Worm (Caenorhabditis elegans) whole organism, dauer: Measurements from ENCODE around the gene cest-1.2.
"Not testable (repeated sequence)": the region's sequence is repeated elsewhere in the genome, so short reads cannot be mapped to it uniquely, and the experiment has no call there.

Experiments used
- unc-62 ChIP-seq: sonication (generic microtip); optimal IDR thresholded peaks from 2 replicates; lab custom pipeline; 2017; ENCODE audit warnings: missing biosample characterization, missing genetic modification reagents, missing genetic modification characterization

cest-1.2 gene

DNA sequence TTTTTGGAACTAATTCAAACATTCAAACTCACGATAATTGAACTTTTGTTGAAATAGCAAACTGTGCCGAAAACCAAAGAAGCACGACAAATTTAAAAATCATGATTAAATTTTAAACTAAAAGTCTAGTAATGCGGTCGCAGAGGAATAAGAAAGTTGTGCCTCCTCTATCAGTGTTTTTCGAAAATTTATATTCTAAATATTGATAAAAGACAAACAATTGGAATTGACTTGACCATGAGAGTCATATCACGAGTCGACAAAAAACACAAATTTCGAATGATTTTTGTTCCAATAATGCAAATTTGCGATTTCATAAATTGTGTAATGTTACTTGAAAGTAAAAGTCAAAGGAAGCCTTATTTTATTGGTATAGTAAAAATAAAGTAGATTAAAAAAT lies at the start of gene cest-1.2:
Gene cest-1.2 (minus strand): TSS at position 165 of the 400 bp plus-strand sequence.
- TF ChIP-seq unc-62 (GFP tag; lab: Kevin White, UChicago) = no peak

DNA sequence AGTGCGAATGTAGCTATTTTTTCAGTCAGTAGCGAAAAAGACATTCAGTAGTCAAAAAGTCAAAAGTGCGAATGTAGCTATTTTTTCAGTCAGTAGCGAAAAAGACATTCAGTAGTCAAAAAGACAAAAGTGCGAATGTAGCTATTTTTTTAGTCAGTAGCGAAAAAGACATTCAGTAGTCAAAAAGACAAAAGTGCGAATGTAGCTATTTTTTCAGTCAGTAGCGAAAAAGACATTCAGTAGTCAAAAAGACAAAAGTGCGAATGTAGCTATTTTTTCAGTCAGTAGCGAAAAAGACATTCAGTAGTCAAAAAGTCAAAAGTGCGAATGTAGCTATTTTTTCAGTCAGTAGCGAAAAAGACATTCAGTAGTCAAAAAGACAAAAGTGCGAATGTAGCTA lies 44.6 kb upstream of the cest-1.2 start, which contains the start of gene T16A9.3:
Gene T16A9.3 (plus strand): TSS at position 301 of the 400 bp plus-strand sequence.
- TF ChIP-seq unc-62 (GFP tag; lab: Kevin White, UChicago) = not testable (repeated sequence)

DNA sequence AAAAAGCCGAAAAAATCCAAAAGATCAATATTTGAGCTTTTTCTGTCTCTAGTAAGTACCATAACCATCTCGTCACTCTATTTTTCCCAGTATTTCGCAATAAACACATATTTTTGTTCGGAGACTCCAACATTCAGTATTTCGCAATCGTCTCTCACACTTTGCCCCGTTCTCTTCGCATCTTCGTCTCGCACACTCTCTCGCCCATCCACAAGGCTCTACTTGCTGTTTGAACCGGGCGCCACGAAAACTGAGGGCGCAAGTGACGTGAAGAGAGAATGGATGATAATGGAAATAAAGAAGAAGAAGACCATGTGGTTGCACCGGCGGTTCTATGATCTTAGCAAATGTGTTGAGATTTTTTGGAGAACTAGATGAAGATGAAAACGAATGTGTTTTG lies 39.4 kb upstream of the cest-1.2 start:
- no peak for TF ChIP-seq unc-62 (GFP tag; lab: Kevin White, UChicago)

DNA sequence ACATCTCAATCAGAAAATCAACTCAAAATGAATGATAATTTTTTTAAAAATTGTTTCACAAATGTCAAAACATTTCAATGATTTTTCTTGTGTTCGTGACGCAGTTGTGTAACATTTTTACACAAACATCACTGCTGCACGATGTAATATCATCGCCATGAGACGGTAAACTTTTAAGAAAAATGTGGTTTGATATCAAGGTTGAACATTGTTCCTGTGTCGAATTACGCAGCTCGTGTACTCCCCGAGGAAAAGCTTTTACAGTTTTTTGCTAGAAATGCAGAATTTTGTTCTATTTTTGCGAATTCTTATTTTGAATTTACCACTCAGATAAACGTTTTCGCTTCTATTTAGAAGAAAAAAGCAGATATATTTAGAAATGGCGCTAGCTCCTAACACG lies 37.0 kb upstream of the cest-1.2 start:
- no peak for TF ChIP-seq unc-62 (GFP tag; lab: Kevin White, UChicago)

DNA sequence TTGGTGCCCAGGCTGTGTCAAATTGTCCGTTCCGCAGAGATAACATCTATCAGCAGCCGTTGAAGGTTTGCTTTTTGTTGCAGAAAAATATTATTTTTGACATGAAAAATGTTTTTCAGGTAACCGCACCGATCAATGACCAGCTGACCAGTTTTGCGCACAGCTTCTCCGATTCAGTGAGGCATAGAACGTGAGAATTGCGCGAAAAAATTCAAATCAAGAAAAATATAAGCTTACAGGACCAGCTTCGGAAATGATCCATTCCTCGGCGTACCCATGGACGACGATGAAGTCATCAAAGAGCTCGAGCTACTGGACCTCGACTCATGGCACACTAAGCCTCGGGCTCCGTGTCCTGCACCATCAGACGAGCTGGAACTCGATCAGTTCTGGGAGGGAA lies 33.9 kb upstream of the cest-1.2 start:
- TF ChIP-seq unc-62 (GFP tag; lab: Kevin White, UChicago) = no peak

DNA sequence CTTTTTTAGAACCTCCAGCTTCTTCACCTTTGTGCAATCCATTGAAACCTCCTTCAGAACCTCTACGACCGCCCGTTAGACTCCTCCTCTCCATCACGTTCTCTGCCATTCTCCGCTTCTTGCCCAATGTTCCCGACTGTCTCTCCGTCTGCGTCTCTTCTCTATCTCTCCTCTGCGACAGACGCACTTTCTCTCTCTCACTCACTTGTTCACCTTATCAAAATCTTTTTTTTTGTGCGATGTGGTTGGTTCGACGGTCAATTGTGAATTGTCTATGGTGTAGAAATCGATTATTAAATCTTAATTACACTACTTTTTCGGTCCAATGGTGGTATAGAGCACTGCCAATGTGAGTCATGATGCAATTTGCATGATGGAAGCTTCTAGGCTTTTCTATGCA lies 32.8 kb upstream of the cest-1.2 start, which contains the start of gene atfs-1:
Gene atfs-1 (plus strand): TSS at position 213 of the 400 bp plus-strand sequence.
- TF ChIP-seq unc-62 (GFP tag; lab: Kevin White, UChicago) = no peak

DNA sequence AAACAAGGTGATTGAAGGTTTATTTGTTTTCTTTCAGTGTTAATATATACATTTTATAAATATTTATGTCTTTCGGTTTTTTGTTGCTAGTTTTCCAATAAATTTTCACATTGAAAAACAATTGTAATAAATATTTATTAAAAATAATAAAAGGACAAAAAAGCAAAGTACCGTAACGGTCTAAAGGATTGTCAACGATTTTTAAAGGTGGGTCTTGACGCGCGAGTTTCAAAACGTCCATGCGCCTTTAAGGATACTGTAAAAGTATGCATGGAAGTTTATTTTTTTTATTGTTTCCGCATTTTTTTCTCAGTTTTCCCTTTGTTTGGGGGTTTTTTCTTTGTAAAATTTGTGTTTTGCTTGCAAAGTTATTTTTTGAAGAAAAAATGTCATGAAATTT lies 32.2 kb upstream of the cest-1.2 start:
- no peak for TF ChIP-seq unc-62 (GFP tag; lab: Kevin White, UChicago)

DNA sequence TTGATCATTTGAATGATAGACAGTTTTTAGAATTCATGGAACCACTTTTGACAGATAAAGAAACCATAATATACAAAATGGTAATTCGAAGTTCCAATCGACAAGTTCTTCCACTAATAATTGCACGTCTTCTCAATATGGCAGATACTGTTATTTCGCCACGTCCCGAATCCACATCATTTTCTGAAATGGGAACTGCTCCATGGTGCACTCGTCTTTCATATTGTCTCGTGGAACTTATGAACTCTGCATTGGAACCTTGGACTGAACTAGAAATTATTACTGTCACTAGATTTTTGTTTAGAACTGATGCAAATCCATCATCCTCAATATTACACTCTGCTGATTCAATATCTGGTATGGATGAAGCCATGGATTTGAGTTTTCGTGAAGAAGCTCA lies 26.4 kb upstream of the cest-1.2 start:
- no peak for TF ChIP-seq unc-62 (GFP tag; lab: Kevin White, UChicago)

DNA sequence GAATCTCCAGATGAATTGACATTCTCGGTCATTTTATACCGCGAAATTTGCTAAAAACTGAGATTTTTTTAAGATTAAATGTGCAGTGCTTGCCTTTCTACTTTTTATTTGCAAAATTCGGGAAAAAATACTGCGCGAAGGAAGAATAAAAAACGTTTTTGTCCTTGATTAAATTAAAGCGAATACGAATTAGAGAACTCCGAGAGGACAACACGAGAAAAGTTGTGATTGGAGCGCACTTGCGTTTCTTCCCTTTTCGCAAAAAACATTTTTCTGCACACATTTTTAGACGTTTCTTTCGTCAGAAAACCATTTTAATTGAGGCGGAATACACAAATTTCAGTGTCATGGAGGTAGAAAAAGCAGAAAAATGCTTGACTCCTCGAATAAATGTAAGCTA lies 24.8 kb upstream of the cest-1.2 start, which contains the start of the genes trm-1 and ints-2:
Gene trm-1 (minus strand): TSS at position 175 of the 400 bp plus-strand sequence.
Gene ints-2 (plus strand): TSS at position 249 of the 400 bp plus-strand sequence.
- TF ChIP-seq unc-62 (GFP tag; lab: Kevin White, UChicago) = no peak

DNA sequence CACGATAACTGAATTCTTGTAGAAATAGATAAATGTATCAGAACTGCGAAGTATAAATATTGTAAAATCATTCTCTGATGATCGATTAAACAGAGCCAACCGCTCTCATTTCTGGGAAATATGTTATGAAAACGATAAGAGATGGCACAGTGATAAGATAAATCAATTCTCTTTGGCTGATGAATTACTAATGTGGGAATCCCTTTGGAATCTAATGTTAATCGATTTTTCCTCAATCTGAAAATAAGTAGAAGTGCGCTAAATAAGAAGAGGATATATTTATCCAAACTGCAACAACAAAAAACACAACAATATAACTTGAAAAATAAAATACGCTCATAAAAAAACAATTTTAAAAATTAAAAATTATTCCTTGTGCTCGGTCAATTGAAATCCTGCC lies 22.2 kb upstream of the cest-1.2 start, which contains the start of gene cest-2.3:
Gene cest-2.3 (minus strand): TSS at position 101 of the 400 bp plus-strand sequence.
- no peak for TF ChIP-seq unc-62 (GFP tag; lab: Kevin White, UChicago)

DNA sequence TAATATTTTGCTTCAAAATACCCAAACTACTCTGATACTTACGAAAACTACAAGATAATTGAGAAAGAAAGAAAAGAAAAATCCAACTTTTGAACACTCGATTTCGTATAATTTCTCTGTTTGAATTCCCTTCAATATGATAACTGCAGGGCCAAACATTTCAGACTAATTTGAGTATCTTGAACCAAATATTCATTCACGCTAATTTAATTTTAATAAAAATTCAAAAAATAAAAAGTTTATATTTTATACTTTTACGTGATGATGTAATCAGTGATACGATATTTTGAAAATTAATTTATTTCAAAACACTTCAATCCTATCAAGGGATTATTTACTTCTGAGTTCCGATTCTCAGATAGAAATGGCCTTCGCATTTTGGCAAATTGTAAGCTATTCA lies 19.3 kb upstream of the cest-1.2 start, which contains the start of gene ZC376.8:
Gene ZC376.8 (plus strand): TSS at position 301 of the 400 bp plus-strand sequence.
- no peak for TF ChIP-seq unc-62 (GFP tag; lab: Kevin White, UChicago)

DNA sequence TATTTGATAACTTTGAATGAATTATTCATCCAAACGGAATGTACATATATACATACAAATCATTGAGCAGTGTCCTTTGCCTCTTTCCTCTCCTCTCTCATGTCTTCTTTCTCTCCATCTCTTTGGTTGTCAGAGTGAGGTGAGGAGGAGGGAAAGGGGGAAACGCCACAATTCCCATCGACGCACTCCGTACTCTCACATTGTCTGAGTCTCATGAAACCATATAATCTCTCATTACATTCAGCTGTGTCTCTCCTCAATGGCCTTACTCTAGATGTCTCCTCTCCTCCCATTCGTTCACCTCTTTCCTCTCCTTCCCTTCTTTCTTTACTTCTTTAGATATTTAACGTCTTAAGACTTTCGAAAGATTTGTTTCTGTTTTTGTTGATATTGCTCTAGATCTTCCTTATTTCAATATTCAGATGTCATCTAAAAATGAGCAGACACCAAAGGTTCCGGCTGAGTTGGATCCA lies 17.0 kb upstream of the cest-1.2 start, which contains the start of gene ceh-74:
Gene ceh-74 (plus strand): TSS at position 423 of the 473 bp plus-strand sequence.
- TF ChIP-seq unc-62 (GFP tag; lab: Kevin White, UChicago) = no peak

DNA sequence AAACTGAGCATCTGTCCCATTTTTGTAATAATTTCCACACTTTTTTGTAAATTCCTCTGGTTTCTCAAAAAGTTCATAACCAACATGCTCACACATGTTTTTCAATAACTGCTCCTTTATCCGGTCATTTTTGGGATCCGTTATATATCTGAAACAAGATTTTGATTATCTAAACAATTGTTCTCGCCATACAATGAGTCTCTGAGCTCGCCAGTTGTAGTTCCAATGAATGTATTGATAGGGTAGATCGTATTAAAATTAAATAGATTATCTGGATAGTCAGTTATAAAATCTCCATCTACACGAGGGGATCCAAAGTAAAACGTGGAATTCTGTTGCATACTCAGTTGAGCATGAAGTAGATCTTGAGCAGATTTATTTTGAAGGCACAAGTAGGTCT lies 15.9 kb upstream of the cest-1.2 start:
- TF ChIP-seq unc-62 (GFP tag; lab: Kevin White, UChicago) = no peak

DNA sequence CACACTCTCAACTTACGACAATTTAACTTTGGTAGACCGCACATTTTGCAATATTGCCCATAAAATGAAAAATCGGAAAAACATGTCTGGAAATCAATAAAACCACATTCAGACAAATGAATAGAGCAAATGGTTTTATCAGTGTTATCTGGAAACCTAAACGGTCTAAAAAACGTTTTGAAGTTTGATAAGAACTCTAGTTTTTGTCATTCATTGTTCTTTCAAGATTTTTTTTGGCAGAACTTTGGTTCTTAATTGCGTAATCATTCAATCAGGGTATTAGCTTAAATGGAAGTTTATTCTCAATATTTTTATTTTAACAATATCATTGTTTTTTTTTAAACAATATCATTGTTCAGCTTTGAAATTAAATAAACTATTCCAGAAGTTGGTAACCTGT lies 14.6 kb upstream of the cest-1.2 start, which contains the start of gene cest-2.2:
Gene cest-2.2 (minus strand): TSS at position 140 of the 400 bp plus-strand sequence.
- no peak for TF ChIP-seq unc-62 (GFP tag; lab: Kevin White, UChicago)

DNA sequence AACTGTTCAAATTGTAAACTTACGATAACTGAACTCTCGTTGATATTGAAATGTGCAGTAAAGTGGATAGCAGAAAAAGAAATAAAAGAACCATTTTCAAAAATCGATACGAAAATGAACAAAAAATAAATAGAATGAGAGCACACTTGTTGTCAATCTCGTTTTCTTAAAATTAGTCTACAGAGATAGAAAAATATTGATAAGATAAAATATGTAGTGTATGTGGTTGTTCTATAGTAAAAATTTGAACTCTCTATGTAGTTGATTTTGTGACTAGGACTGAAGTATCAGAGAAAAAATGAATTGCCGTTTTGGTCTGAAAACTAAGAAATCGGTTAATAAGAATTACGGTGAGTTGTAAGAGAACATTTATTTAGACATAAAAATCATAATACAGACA lies 10.6 kb upstream of the cest-1.2 start, which contains the start of gene cest-2.1:
Gene cest-2.1 (minus strand): TSS at position 198 of the 400 bp plus-strand sequence.
- TF ChIP-seq unc-62 (GFP tag; lab: Kevin White, UChicago) = no peak

DNA sequence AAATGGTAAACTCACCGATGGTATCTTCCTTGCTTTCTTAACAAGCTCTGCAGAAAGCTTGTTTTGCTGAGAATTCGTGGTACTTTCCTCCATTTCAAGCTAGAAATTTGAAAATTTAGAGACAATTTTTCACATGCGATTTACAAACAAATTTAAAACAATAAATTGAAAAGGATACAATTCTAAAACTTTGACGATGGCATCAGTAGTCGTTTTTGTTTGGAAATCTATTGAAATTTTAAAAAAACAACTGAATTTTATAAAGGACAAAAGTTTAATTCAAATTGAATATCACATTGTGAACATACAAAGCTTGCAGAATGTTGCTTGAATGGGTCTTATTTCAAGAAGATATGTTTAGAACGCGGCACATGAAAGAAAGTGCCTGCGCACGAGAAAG lies 7.0 kb upstream of the cest-1.2 start, which contains the start of gene ocam-1:
Gene ocam-1 (minus strand): TSS at position 101 of the 400 bp plus-strand sequence.
- no peak for TF ChIP-seq unc-62 (GFP tag; lab: Kevin White, UChicago)

DNA sequence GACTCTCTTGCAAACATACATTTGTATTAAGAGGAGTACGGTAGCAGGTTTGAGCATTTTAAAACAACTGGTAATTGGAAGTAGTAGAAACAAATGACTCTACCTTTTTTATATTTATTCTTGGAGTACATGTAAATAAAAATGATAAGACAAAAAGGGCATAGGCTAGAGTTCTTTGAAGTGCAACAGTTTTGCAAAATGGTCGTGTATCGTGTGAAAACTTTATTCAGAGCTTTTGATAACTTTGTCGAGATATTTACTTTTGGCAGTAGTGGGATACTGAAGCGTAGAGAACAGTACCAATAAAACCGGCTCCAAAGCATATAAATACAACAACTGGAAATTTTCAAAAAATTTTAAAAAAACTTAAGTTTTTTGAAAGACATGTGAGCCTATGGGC lies 6.0 kb upstream of the cest-1.2 start, which contains the start of gene cest-1.1:
Gene cest-1.1 (minus strand): TSS at position 101 of the 400 bp plus-strand sequence.
- TF ChIP-seq unc-62 (GFP tag; lab: Kevin White, UChicago) = no peak
